Worm (Caenorhabditis elegans): ENCODE results near the gene K09E4.3.

The K09E4.3 gene

DNA sequence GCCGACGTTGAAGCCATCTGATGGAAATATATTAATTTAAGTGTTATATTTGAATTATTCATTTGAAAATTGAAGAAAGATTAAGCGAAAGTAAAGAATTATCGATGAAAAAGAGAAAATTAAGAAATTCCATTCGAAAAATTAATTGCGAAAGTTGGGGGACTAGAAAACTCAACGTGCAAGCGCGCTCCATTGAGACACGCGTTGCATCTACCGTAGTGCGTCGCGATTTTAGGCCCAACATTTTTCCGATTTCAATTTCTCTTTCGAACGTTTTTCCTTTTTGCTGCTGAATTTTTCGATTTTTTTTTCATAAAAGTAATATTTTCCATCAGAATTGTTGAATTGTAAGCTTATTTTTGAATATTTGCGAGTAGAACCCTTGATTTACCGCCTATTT lies 27.6 kb upstream of the K09E4.3 start, which contains the start of gene Y48B6A.1 (continued):
- TF ChIP-seq nfyb-1 (GFP tag; IDR thresholded peaks at IDR 0.05) (0 out of 2 replicates have a peak, but pooled peaks have one; percentile 40), ceh-58 (GFP tag; IDR thresholded peaks at IDR 0.05) (no peak), dpl-1 (GFP tag; optimal IDR thresholded peaks at IDR 0.05) (peak; percentile 65), nhr-90 (tag; optimal IDR thresholded peaks at IDR 0.05) (no peak), ceh-91 (GFP tag; IDR thresholded peaks at IDR 0.05) (peak; percentile 87), tbp1 (GFP tag; optimal IDR thresholded peaks at IDR 0.05) (peak; percentile 67), somi-1 (GFP tag; optimal IDR thresholded peaks at IDR 0.05) (peak; percentile 32), ceh-100 (GFP tag; IDR thresholded peaks at IDR 0.05) (peak; percentile 89), lin-35 (GFP tag; optimal IDR thresholded peaks at IDR 0.05) (peak in 2 of 3 experiments; percentile 39 to 90), C06A6.2 (GFP tag; conservative IDR thresholded peaks at IDR 0.05) (no peak; the same call in 1 of the 2 replicates), hmg-1.2 (GFP tag; IDR thresholded peaks at IDR 0.05) (peak; percentile 76), ZK185.1 (tag; optimal IDR thresholded peaks at IDR 0.05; ENCODE audit: poor library complexity, severe bottlenecking) (no peak), hrde-1 (tag; optimal IDR thresholded peaks at IDR 0.05; ENCODE audit: borderline replicate concordance) (no peak), B0336.3 (GFP tag; IDR thresholded peaks at IDR 0.05) (peak; percentile 62; the same call in 1 of the 2 replicates), F55B11.4 (tag; optimal IDR thresholded peaks at IDR 0.05; ENCODE audit: borderline replicate concordance, insufficient read depth) (no peak), dpff-1 (tag; optimal IDR thresholded peaks at IDR 0.05) (no peak), snpc-3.4 (tag; optimal IDR thresholded peaks at IDR 0.05) (peak; percentile 79), snpc-1.1 (tag; optimal IDR thresholded peaks at IDR 0.05; ENCODE audit: insufficient read depth) (peak; percentile 64), atf-7 (tag; optimal IDR thresholded peaks at IDR 0.05) (peak; percentile 21), B0035.1 (tag; optimal IDR thresholded peaks at IDR 0.05) (no peak), dox-1 (GFP tag; IDR thresholded peaks at IDR 0.05) (peak; percentile 97), rcor-1 (GFP tag; IDR thresholded peaks at IDR 0.05) (peak; percentile 87), pbrm-1 (GFP tag; IDR thresholded peaks at IDR 0.05) (peak; percentile 91), K12H6.12 (tag; optimal IDR thresholded peaks at IDR 0.05) (peak; percentile 91), unc-62 (GFP tag; optimal IDR thresholded peaks at IDR 0.05) (no peak), Y79H2A.3 (GFP tag; conservative IDR thresholded peaks at IDR 0.05) (0 out of 2 replicates have a peak, but pooled peaks have one; percentile 55), F57A8.1 (GFP tag; optimal IDR thresholded peaks at IDR 0.05) (peak; percentile 36), attf-5 (GFP tag; optimal IDR thresholded peaks at IDR 0.05) (peak; percentile 98), Y56A3A.18 (GFP tag; IDR thresholded peaks at IDR 0.05) (0 out of 2 replicates have a peak, but pooled peaks have one; percentile 23), T26A5.8 (tag; optimal IDR thresholded peaks at IDR 0.05) (no peak), ceh-79 (tag; optimal IDR thresholded peaks at IDR 0.05) (no peak), attf-6 (GFP tag; IDR thresholded peaks at IDR 0.05) (0 out of 2 replicates have a peak, but pooled peaks have one; percentile 32), ama-1 (optimal IDR thresholded peaks at IDR 0.05) (no peak), ama-1 (GFP tag; optimal IDR thresholded peaks at IDR 0.05) (no peak), C17E4.6 (GFP tag; IDR thresholded peaks at IDR 0.05) (0 out of 2 replicates have a peak, but pooled peaks have one; percentile 20), madf-3 (GFP tag; IDR thresholded peaks at IDR 0.05) (peak; percentile 99), chd-7 (tag; optimal IDR thresholded peaks at IDR 0.05) (peak; percentile 30), rpc-1 (optimal IDR thresholded peaks at IDR 0.05) (no peak), rpc-1 (tag; optimal IDR thresholded peaks at IDR 0.05) (peak; percentile 3), egl-18 (GFP tag; IDR thresholded peaks at IDR 0.05) (no peak), him-1 (tag; optimal IDR thresholded peaks at IDR 0.05) (peak; percentile 52), lin-26 (GFP tag; IDR thresholded peaks at IDR 0.05) (no peak), lsl-1 (GFP tag; optimal IDR thresholded peaks at IDR 0.05) (peak; percentile 93), nfya-1 (tag; optimal IDR thresholded peaks at IDR 0.05; ENCODE audit: borderline replicate concordance, insufficient read depth) (no peak), zfh-2 (GFP tag; conservative IDR thresholded peaks at IDR 0.05) (peak; percentile 66), nhr-120 (GFP tag; IDR thresholded peaks at IDR 0.05) (no peak), fkh-3 (tag; optimal IDR thresholded peaks at IDR 0.05) (no peak), ceh-27 (GFP tag; optimal IDR thresholded peaks at IDR 0.05) (peak; percentile 96), tbx-9 (tag; optimal IDR thresholded peaks at IDR 0.05; ENCODE audit: borderline replicate concordance) (no peak)
